Fruit fly (Drosophila melanogaster) whole organism, embryonic: ENCODE results near the gene Ns1.
A peak's percentile ranks its signal among the peaks of the same experiment; 100 is the strongest.

ENCODE experiments used
- Abd-B ChIP-seq: fragments of 200-800 bp; sonication (Bioruptor generic); optimal IDR thresholded peaks from 2 replicates; lab custom pipeline; 2018; ENCODE audit warnings: missing biosample characterization, mild to moderate bottlenecking, missing genetic modification characterization, moderate library complexity
- CG10979 ChIP-seq: fragments of 200-800 bp; sonication (Bioruptor generic); optimal IDR thresholded peaks from 2 replicates; lab custom pipeline; 2018; ENCODE audit warnings: missing biosample characterization, mild to moderate bottlenecking, missing genetic modification characterization, moderate library complexity
- CG11723 ChIP-seq: fragments of 200-800 bp; sonication (Bioruptor generic); optimal IDR thresholded peaks from 2 replicates; lab custom pipeline; 2017; ENCODE audit warnings: missing biosample characterization, mild to moderate bottlenecking, missing genetic modification characterization
- CG12659 ChIP-seq: fragments of 200-800 bp; sonication (Bioruptor generic); optimal IDR thresholded peaks from 3 replicates; lab custom pipeline; 2017; ENCODE audit warnings: mild to moderate bottlenecking, missing biosample characterization, missing genetic modification reagents, missing genetic modification characterization
- CG13287 ChIP-seq: fragments of 200-800 bp; sonication (Bioruptor generic); IDR thresholded peaks from 2 replicates; pipeline ENCODE4 v1.3.6; 2022; ENCODE audit warnings: missing biosample characterization, missing genetic modification characterization; ENCODE audit not compliant: partially characterized antibody
- CG13424 ChIP-seq: fragments of 200-800 bp; sonication (Bioruptor generic); optimal IDR thresholded peaks from 2 replicates; lab custom pipeline; 2019; ENCODE audit warnings: missing biosample characterization, mild to moderate bottlenecking, missing genetic modification characterization, moderate library complexity
- CG13775 ChIP-seq: fragments of 200-800 bp; sonication (Bioruptor generic); optimal IDR thresholded peaks from 3 replicates; lab custom pipeline; 2017; ENCODE audit warnings: missing biosample characterization, mild to moderate bottlenecking, missing genetic modification characterization
- CG1792 ChIP-seq: fragments of 200-800 bp; sonication (Bioruptor generic); optimal IDR thresholded peaks from 2 replicates; lab custom pipeline; 2016; ENCODE audit warnings: missing biosample characterization, missing genetic modification characterization
- CG2202 ChIP-seq: fragments of 200-800 bp; sonication (Bioruptor generic); optimal IDR thresholded peaks from 2 replicates; lab custom pipeline; 2018; ENCODE audit warnings: missing biosample characterization, mild to moderate bottlenecking, missing genetic modification characterization
- CG31388 ChIP-seq: fragments of 200-800 bp; sonication (Bioruptor generic); optimal IDR thresholded peaks from 2 replicates; lab custom pipeline; 2016; ENCODE audit warnings: missing biosample characterization, missing genetic modification characterization
- CG3163 ChIP-seq: fragments of 200-800 bp; sonication (Bioruptor generic); optimal IDR thresholded peaks from 3 replicates; lab custom pipeline; 2016; ENCODE audit warnings: missing biosample characterization, missing genetic modification characterization
- CG34224 ChIP-seq: fragments of 200-800 bp; sonication (Bioruptor generic); IDR thresholded peaks from 3 replicates; pipeline ENCODE4 v1.3.6; 2022; ENCODE audit warnings: missing biosample characterization, missing genetic modification characterization; ENCODE audit not compliant: partially characterized antibody
- CG4730 ChIP-seq: fragments of 200-800 bp; sonication (Bioruptor generic); IDR thresholded peaks from 2 replicates; pipeline ENCODE4 v1.3.6; 2022; ENCODE audit warnings: missing biosample characterization, missing genetic modification characterization
- CG7372 ChIP-seq: fragments of 200-800 bp; sonication (Bioruptor generic); IDR thresholded peaks from 2 replicates; pipeline ENCODE4 v1.3.6; 2022; ENCODE audit warnings: missing biosample characterization, missing genetic modification characterization
- CG7556 ChIP-seq: fragments of 200-800 bp; sonication (Bioruptor generic); optimal IDR thresholded peaks from 2 replicates; lab custom pipeline; 2017; ENCODE audit warnings: missing biosample characterization, mild to moderate bottlenecking, missing genetic modification characterization
- CG8924 ChIP-seq: fragments of 200-800 bp; optimal IDR thresholded peaks from 3 replicates; lab custom pipeline; 2019; ENCODE audit warnings: missing biosample characterization, mild to moderate bottlenecking, missing genetic modification characterization, moderate library complexity
- CHES-1-like ChIP-seq: fragments of 200-800 bp; sonication (Bioruptor generic); optimal IDR thresholded peaks from 2 replicates; lab custom pipeline; 2016; ENCODE audit warnings: missing biosample characterization, missing genetic modification characterization
- CoRest ChIP-seq: fragments of 200-800 bp; sonication (Bioruptor generic); optimal IDR thresholded peaks from 3 replicates; lab custom pipeline; 2018; ENCODE audit warnings: missing biosample characterization, mild to moderate bottlenecking, missing genetic modification characterization, moderate library complexity
- D ChIP-seq, 2 experiments: fragments of 200-800 bp in 1 of 2; fragments of >200 bp in 1 of 2; sonication (Bioruptor generic) in 1 of 2; optimal IDR thresholded peaks; 2 replicates in 1 of 2; 3 replicates in 1 of 2; lab custom pipeline; 2017; ENCODE audit warnings: mild to moderate bottlenecking in 1 of 2, missing biosample characterization in 1 of 2, missing genetic modification characterization in 1 of 2, missing genetic modification reagents in 1 of 2
- Dip3 ChIP-seq: fragments of 200-800 bp; sonication (Bioruptor generic); optimal IDR thresholded peaks from 3 replicates; lab custom pipeline; 2016; ENCODE audit warnings: missing biosample characterization, missing genetic modification characterization
- Doc2 ChIP-seq: fragments of 200-800 bp; sonication (Bioruptor generic); IDR thresholded peaks from 2 replicates; pipeline ENCODE4 v1.3.6; 2022; ENCODE audit warnings: missing biosample characterization, missing genetic modification characterization
- E2f1 ChIP-seq: fragments of 200-800 bp; sonication (Bioruptor generic); IDR thresholded peaks from 2 replicates; pipeline ENCODE4 v1.3.6; 2022; ENCODE audit warnings: missing biosample characterization, missing genetic modification characterization
- Ets65A ChIP-seq: fragments of 200-800 bp; sonication (Bioruptor generic); peaks from one replicate; lab custom pipeline; 2016; ENCODE audit warnings: missing biosample characterization, missing genetic modification characterization
- Ets97D ChIP-seq: fragments of 200-800 bp; sonication (Bioruptor generic); optimal IDR thresholded peaks from 3 replicates; lab custom pipeline; 2016; ENCODE audit warnings: missing biosample characterization, missing genetic modification characterization
- Gsc ChIP-seq: fragments of 200-800 bp; sonication (Bioruptor generic); IDR thresholded peaks from 2 replicates; pipeline ENCODE4 v1.3.6; 2022; ENCODE audit warnings: missing biosample characterization, missing genetic modification characterization
- Med ChIP-seq: fragments of 200-800 bp; sonication (Bioruptor generic); peaks from one replicate; lab custom pipeline; 2016; ENCODE audit warnings: missing biosample characterization, missing genetic modification characterization, mild to moderate bottlenecking, inconsistent platforms, moderate library complexity
- NK7.1 ChIP-seq: fragments of 200-800 bp; sonication (Bioruptor generic); optimal IDR thresholded peaks from 3 replicates; lab custom pipeline; 2016; ENCODE audit warnings: missing biosample characterization, missing genetic modification characterization
- Optix ChIP-seq: fragments of 200-800 bp; sonication (Bioruptor generic); IDR thresholded peaks from 3 replicates; pipeline ENCODE4 v1.3.6; 2022; ENCODE audit warnings: missing biosample characterization, missing genetic modification characterization
- Ssrp ChIP-seq: fragments of 200-800 bp; sonication (Bioruptor generic); optimal IDR thresholded peaks from 2 replicates; lab custom pipeline; 2018; ENCODE audit warnings: missing biosample characterization, mild to moderate bottlenecking, missing genetic modification characterization, moderate library complexity
- Trl ChIP-seq, 3 experiments: fragments of >200 bp in 2 of 3; fragments of 200-800 bp in 1 of 3; sonication (Bioruptor generic) in 1 of 3; optimal IDR thresholded peaks; 2 replicates in 1 of 3; 3 replicates in 2 of 3; lab custom pipeline; 2016 to 2017; ENCODE audit warnings: missing biosample characterization in 1 of 3, missing genetic modification characterization in 1 of 3
- Xbp1 ChIP-seq: fragments of 200-800 bp; sonication (Bioruptor generic); optimal IDR thresholded peaks from 3 replicates; lab custom pipeline; 2016; ENCODE audit warnings: missing biosample characterization, mild to moderate bottlenecking, missing genetic modification characterization
- az2 ChIP-seq: fragments of 200-800 bp; sonication (Bioruptor generic); optimal IDR thresholded peaks from 3 replicates; lab custom pipeline; 2016; ENCODE audit warnings: missing biosample characterization, missing genetic modification characterization
- chinmo ChIP-seq: fragments of 200-800 bp; sonication (Bioruptor generic); IDR thresholded peaks from 4 replicates; pipeline ENCODE4 v1.3.6; 2022; ENCODE audit warnings: missing biosample characterization, missing genetic modification characterization; ENCODE audit not compliant: partially characterized antibody
- corto ChIP-seq: fragments of 200-800 bp; sonication (Bioruptor generic); optimal IDR thresholded peaks from 2 replicates; lab custom pipeline; 2016; ENCODE audit warnings: missing biosample characterization, mild to moderate bottlenecking, missing genetic modification characterization, moderate library complexity
- danr ChIP-seq: fragments of 200-800 bp; sonication (Bioruptor generic); IDR thresholded peaks from 2 replicates; pipeline ENCODE4 v1.3.6; 2022; ENCODE audit warnings: missing biosample characterization, missing genetic modification characterization
- dmrt11E ChIP-seq: fragments of 200-800 bp; sonication (Bioruptor generic); optimal IDR thresholded peaks from 3 replicates; lab custom pipeline; 2018; ENCODE audit warnings: missing biosample characterization, mild to moderate bottlenecking, missing genetic modification characterization, moderate library complexity
- dpn ChIP-seq, 2 experiments: fragments of 200-800 bp; sonication (Bioruptor generic); optimal IDR thresholded peaks; 3 replicates each; lab custom pipeline; 2016; ENCODE audit warnings: missing biosample characterization in 2 of 2, missing genetic modification characterization in 2 of 2
- dysf ChIP-seq: fragments of 200-800 bp; sonication (Bioruptor generic); IDR thresholded peaks from 3 replicates; pipeline ENCODE4 v1.3.6; 2022; ENCODE audit warnings: missing biosample characterization, missing genetic modification characterization
- en ChIP-seq: fragments of 200-800 bp; sonication (Bioruptor generic); optimal IDR thresholded peaks from 2 replicates; lab custom pipeline; 2016; ENCODE audit warnings: missing biosample characterization, missing genetic modification characterization
- onecut ChIP-seq: fragments of 200-800 bp; sonication (Bioruptor generic); IDR thresholded peaks from 2 replicates; pipeline ENCODE4 v1.3.6; 2022; ENCODE audit warnings: missing biosample characterization, missing genetic modification characterization
- otp ChIP-seq: fragments of 200-800 bp; sonication (Bioruptor generic); IDR thresholded peaks from 3 replicates; pipeline ENCODE4, ENCODE4 v1.3.6; 2022; ENCODE audit warnings: missing biosample characterization, missing genetic modification characterization
- psq ChIP-seq: fragments of 200-800 bp; sonication (Bioruptor generic); optimal IDR thresholded peaks from 2 replicates; lab custom pipeline; 2017; ENCODE audit warnings: missing biosample characterization, missing genetic modification characterization
- ro ChIP-seq: fragments of 200-800 bp; sonication (Bioruptor generic); IDR thresholded peaks from 2 replicates; pipeline ENCODE4 v1.3.6; 2022; ENCODE audit warnings: missing biosample characterization, missing genetic modification characterization
- salm ChIP-seq: fragments of 200-800 bp; sonication (Bioruptor generic); optimal IDR thresholded peaks from 2 replicates; lab custom pipeline; 2018; ENCODE audit warnings: missing biosample characterization, mild to moderate bottlenecking, missing genetic modification characterization
- sc ChIP-seq, 3 experiments: fragments of >200 bp in 2 of 3; fragments of 200-800 bp in 1 of 3; sonication (Bioruptor generic) in 1 of 3; optimal IDR thresholded peaks; 2 replicates in 2 of 3; 3 replicates in 1 of 3; lab custom pipeline; 2017; ENCODE audit warnings: mild to moderate bottlenecking in 1 of 3, missing biosample characterization in 1 of 3, missing genetic modification characterization in 1 of 3, missing genetic modification reagents in 1 of 3
- sens-2 ChIP-seq: fragments of 200-800 bp; sonication (Bioruptor generic); IDR thresholded peaks from 2 replicates; pipeline ENCODE4 v1.3.6; 2022; ENCODE audit warnings: missing biosample characterization, missing genetic modification characterization
- ttk ChIP-seq: fragments of 200-800 bp; sonication (Bioruptor generic); IDR thresholded peaks from 2 replicates; pipeline ENCODE4 v2.1.2; 2022; ENCODE audit warnings: missing biosample characterization, missing genetic modification characterization

Ns1 gene

DNA sequence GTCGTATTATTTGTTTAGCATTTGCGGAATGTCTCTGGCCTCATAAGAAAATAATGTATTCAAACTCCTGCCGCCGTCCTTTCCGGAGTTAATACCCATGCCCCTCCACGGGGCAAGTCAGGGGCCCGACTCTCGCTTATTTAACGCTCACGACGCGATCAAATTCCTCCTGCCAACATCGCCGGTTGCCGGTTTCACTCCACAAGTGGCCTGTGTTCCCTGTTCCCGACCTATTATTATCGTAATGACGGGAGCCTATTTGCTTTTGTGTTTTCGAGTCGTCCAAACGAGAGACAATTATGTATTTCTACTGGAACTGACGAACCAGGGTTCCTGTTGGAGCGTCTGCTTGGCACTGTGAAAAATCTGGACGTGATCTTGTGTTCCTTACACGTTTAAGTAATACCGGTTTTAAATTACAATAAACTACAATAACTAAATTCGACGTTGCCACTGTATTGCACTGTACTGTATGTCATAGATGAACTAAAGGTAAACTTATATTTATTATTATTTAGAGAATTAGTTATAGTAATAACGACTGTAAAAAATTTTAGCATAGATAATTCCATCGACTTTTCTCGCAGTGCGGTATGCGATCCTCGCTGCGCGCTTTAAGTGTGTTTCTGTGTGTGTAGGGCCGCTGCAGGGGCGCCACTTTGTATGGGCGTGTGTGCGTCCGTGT lies 19.9 kb downstream of the Ns1 start (continued):
- TF ChIP-seq Abd-B (GFP tag; lab: Kevin White, UChicago) (peak; percentile 23), corto (peak; percentile 69), sens-2 (GFP tag; lab: Robert Waterston, UW) (0 out of 2 replicates have a peak, but pooled peaks have one; percentile 26), CG4730 (GFP tag; lab: Robert Waterston, UW) (0 out of 2 replicates have a peak, but pooled peaks have one; percentile 24), CG34224 (GFP tag; lab: Robert Waterston, UW) (no peak), CHES-1-like (GFP tag; lab: Kevin White, UChicago) (no peak), az2 (peak; percentile 25), Gsc (no peak), E2f1 (GFP tag; lab: Robert Waterston, UW) (0 out of 2 replicates have a peak, but pooled peaks have one; percentile 13), CG7372 (GFP tag; lab: Robert Waterston, UW) (no peak)

DNA sequence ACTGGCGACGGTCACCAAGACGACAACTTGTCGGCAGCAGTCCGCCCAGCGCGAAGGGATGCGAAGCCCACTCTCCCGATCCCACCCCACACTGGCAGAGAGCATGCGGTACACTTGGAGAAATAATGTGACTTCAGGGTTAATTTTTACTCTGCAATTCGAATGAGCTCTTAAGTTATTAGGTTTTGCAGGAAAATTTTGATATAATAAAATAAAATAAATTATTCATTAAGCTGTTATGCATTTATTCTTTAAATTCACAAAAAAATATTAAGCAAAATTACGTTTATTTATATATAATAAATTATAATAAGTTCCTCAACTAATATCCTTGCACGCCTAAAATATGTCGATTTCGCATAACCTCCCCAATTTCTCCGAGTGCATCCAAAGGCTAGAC lies 23.6 kb downstream of the Ns1 start:
- no peak for TF ChIP-seq chinmo (GFP tag; lab: Robert Waterston, UW)
- TF ChIP-seq dpn (GFP tag; optimal IDR thresholded peaks at IDR 0.05; lab: Kevin White, UChicago), result peak in 1 of 2 experiments; percentile 11
- TF ChIP-seq CoRest (tag; lab: Kevin White, UChicago), result peak; percentile 40
- no peak for TF ChIP-seq onecut (GFP tag; lab: Robert Waterston, UW)
- no peak for TF ChIP-seq Ets65A (GFP tag; lab: Kevin White, UChicago)
- 0 out of 2 replicates have a peak, but pooled peaks have one; percentile 35 for TF ChIP-seq ttk (GFP tag; lab: Robert Waterston, UW)
- no peak for TF ChIP-seq otp (GFP tag; lab: Robert Waterston, UW)
- peak; percentile 40 for TF ChIP-seq CG13424 (tag; lab: Kevin White, UChicago)
- peak; percentile 25 for TF ChIP-seq CG2202 (tag; lab: Kevin White, UChicago)
- TF ChIP-seq Optix (GFP tag; lab: Robert Waterston, UW), result no peak
- TF ChIP-seq CG13287 (GFP tag; lab: Robert Waterston, UW), result no peak
- TF ChIP-seq en (GFP tag; lab: Kevin White, UChicago), result no peak
- peak; percentile 24 for TF ChIP-seq CG12659
- peak; percentile 68 for TF ChIP-seq CG7556 (GFP tag; lab: Kevin White, UChicago)
- peak; percentile 35 for TF ChIP-seq CG10979 (tag; lab: Kevin White, UChicago)
- TF ChIP-seq CG3163 (GFP tag; lab: Kevin White, UChicago), result no peak
- TF ChIP-seq dysf, result peak; percentile 57; the same call in 1 of the 3 replicates
- TF ChIP-seq NK7.1, result no peak
- TF ChIP-seq psq (GFP tag; lab: Kevin White, UChicago), result no peak
- peak; percentile 13 for TF ChIP-seq CG8924 (tag; lab: Kevin White, UChicago)
- no peak for TF ChIP-seq danr
- no peak for TF ChIP-seq sc (optimal IDR thresholded peaks at IDR 0.05; lab: Kevin White, UChicago)
- TF ChIP-seq sc (GFP tag; optimal IDR thresholded peaks at IDR 0.05; lab: Kevin White, UChicago), result no peak
- peak; percentile 63 for TF ChIP-seq dmrt11E (tag; lab: Kevin White, UChicago)
- TF ChIP-seq Ets97D, result no peak
- no peak for TF ChIP-seq CG1792 (GFP tag; lab: Kevin White, UChicago)
- no peak for TF ChIP-seq ro
- no peak for TF ChIP-seq Doc2 (GFP tag; lab: Robert Waterston, UW)
- TF ChIP-seq Xbp1 (GFP tag; lab: Kevin White, UChicago), result peak; percentile 23
- no peak for TF ChIP-seq salm
- TF ChIP-seq CG11723 (GFP tag; lab: Kevin White, UChicago), result no peak
- no peak for TF ChIP-seq CG31388 (GFP tag; lab: Kevin White, UChicago)
- TF ChIP-seq Dip3 (GFP tag; lab: Kevin White, UChicago), result no peak
- TF ChIP-seq D (optimal IDR thresholded peaks at IDR 0.05; lab: Kevin White, UChicago), result no peak
- TF ChIP-seq D (GFP tag; optimal IDR thresholded peaks at IDR 0.05; lab: Kevin White, UChicago), result no peak
- TF ChIP-seq Med, result peak; percentile 49
- TF ChIP-seq CG13775 (GFP tag; lab: Kevin White, UChicago), result peak; percentile 31
- TF ChIP-seq Trl (optimal IDR thresholded peaks at IDR 0.05; lab: Kevin White, UChicago), result no peak
- TF ChIP-seq Trl (GFP tag; optimal IDR thresholded peaks at IDR 0.05; lab: Kevin White, UChicago), result no peak
- TF ChIP-seq Ssrp, result peak; percentile 54
- 0 out of 2 replicates have a peak, but pooled peaks have one; percentile 19 for TF ChIP-seq E2f1 (GFP tag; lab: Robert Waterston, UW)
